Fruit fly (Drosophila melanogaster) whole organism, embryonic: ENCODE data around the gene CG10019.
A peak's percentile ranks its signal among the peaks of the same experiment; 100 is the strongest.

Experiments used
- CG13624 ChIP-seq: fragments of 200-800 bp; sonication (Bioruptor generic); optimal IDR thresholded peaks from 2 replicates; lab custom pipeline; 2016; ENCODE audit warnings: missing biosample characterization, missing genetic modification characterization
- CG14014 ChIP-seq: fragments of 200-800 bp; sonication (Bioruptor generic); IDR thresholded peaks from 2 replicates; pipeline ENCODE4 v1.3.6; 2022; ENCODE audit warnings: missing biosample characterization, missing genetic modification characterization
- CG14710 ChIP-seq: fragments of 200-800 bp; sonication (Bioruptor generic); optimal IDR thresholded peaks from 3 replicates; lab custom pipeline; 2019; ENCODE audit warnings: missing biosample characterization, mild to moderate bottlenecking, missing genetic modification characterization, moderate library complexity
- CG15269 ChIP-seq: fragments of 200-800 bp; sonication (Bioruptor generic); optimal IDR thresholded peaks from 2 replicates; lab custom pipeline; 2018; ENCODE audit warnings: missing biosample characterization, mild to moderate bottlenecking, missing genetic modification characterization, moderate library complexity
- CG1529 ChIP-seq: fragments of 200-800 bp; sonication (Bioruptor generic); optimal IDR thresholded peaks from 3 replicates; lab custom pipeline; 2018; ENCODE audit warnings: missing biosample characterization, missing genetic modification characterization
- CG15601 ChIP-seq: fragments of 200-800 bp; sonication (Bioruptor generic); optimal IDR thresholded peaks from 3 replicates; lab custom pipeline; 2019; ENCODE audit warnings: missing biosample characterization, mild to moderate bottlenecking, missing genetic modification characterization, moderate library complexity
- CG17612 ChIP-seq: fragments of 200-800 bp; sonication (Bioruptor generic); IDR thresholded peaks from 2 replicates; pipeline ENCODE4 v1.3.6; 2022; ENCODE audit warnings: missing biosample characterization, missing genetic modification characterization
- CG18619 ChIP-seq: fragments of 200-800 bp; sonication (Bioruptor generic); optimal IDR thresholded peaks from 3 replicates; lab custom pipeline; 2017; ENCODE audit warnings: missing biosample characterization, mild to moderate bottlenecking, missing genetic modification characterization
- CG3838 ChIP-seq: fragments of 200-800 bp; sonication (Bioruptor generic); optimal IDR thresholded peaks from 3 replicates; lab custom pipeline; 2016; ENCODE audit warnings: missing biosample characterization, missing genetic modification characterization
- CG3847 ChIP-seq: fragments of 200-800 bp; sonication (Bioruptor generic); IDR thresholded peaks from 2 replicates; pipeline ENCODE4 v1.3.6; 2022; ENCODE audit warnings: missing biosample characterization, missing genetic modification characterization
- CG9609 ChIP-seq: fragments of 200-800 bp; sonication (Bioruptor generic); optimal IDR thresholded peaks from 3 replicates; lab custom pipeline; 2016; ENCODE audit warnings: missing biosample characterization, missing genetic modification characterization
- D ChIP-seq, 2 experiments: fragments of 200-800 bp in 1 of 2; fragments of >200 bp in 1 of 2; sonication (Bioruptor generic) in 1 of 2; optimal IDR thresholded peaks; 2 replicates in 1 of 2; 3 replicates in 1 of 2; lab custom pipeline; 2017; ENCODE audit warnings: mild to moderate bottlenecking in 1 of 2, missing biosample characterization in 1 of 2, missing genetic modification characterization in 1 of 2, missing genetic modification reagents in 1 of 2
- Dbx ChIP-seq: fragments of 200-800 bp; sonication (Bioruptor generic); IDR thresholded peaks from 3 replicates; pipeline ENCODE4 v1.3.6; 2022; ENCODE audit warnings: missing biosample characterization, missing genetic modification characterization
- Fer1 ChIP-seq: fragments of 200-800 bp; sonication (Bioruptor generic); optimal IDR thresholded peaks from 2 replicates; lab custom pipeline; 2017; ENCODE audit warnings: missing biosample characterization, mild to moderate bottlenecking, missing genetic modification characterization
- H2.0 ChIP-seq: fragments of 200-800 bp; sonication (Bioruptor generic); IDR thresholded peaks from 2 replicates; pipeline ENCODE4 v1.3.6; 2022; ENCODE audit warnings: missing biosample characterization, missing genetic modification characterization
- HmgZ ChIP-seq: fragments of 200-800 bp; sonication (Bioruptor generic); optimal IDR thresholded peaks from 2 replicates; lab custom pipeline; 2018; ENCODE audit warnings: missing biosample characterization, mild to moderate bottlenecking, missing genetic modification characterization
- MTF-1 ChIP-seq: fragments of 200-800 bp; sonication (Bioruptor generic); optimal IDR thresholded peaks from 2 replicates; lab custom pipeline; 2018; ENCODE audit warnings: missing biosample characterization, mild to moderate bottlenecking, missing genetic modification characterization, borderline replicate concordance
- Mad ChIP-seq: fragments of 200-800 bp; sonication (Bioruptor generic); optimal IDR thresholded peaks from 2 replicates; lab custom pipeline; 2016; ENCODE audit warnings: missing biosample characterization, missing genetic modification characterization
- Med ChIP-seq: fragments of 200-800 bp; sonication (Bioruptor generic); peaks from one replicate; lab custom pipeline; 2016; ENCODE audit warnings: missing biosample characterization, missing genetic modification characterization, mild to moderate bottlenecking, inconsistent platforms, moderate library complexity
- Nf-YC ChIP-seq: fragments of 200-800 bp; optimal IDR thresholded peaks from 3 replicates; lab custom pipeline; 2019; ENCODE audit warnings: missing biosample characterization, mild to moderate bottlenecking, missing genetic modification characterization, moderate library complexity
- NfI ChIP-seq: fragments of 200-800 bp; sonication (Bioruptor generic); optimal IDR thresholded peaks from 3 replicates; lab custom pipeline; 2018; ENCODE audit warnings: missing biosample characterization, mild to moderate bottlenecking, missing genetic modification characterization, moderate library complexity
- PHDP ChIP-seq: fragments of 200-800 bp; sonication (Bioruptor generic); optimal IDR thresholded peaks from 3 replicates; lab custom pipeline; 2018; ENCODE audit warnings: missing biosample characterization, mild to moderate bottlenecking, missing genetic modification characterization, moderate library complexity
- Rfx ChIP-seq: fragments of 200-800 bp; sonication (Bioruptor generic); IDR thresholded peaks from 2 replicates; pipeline ENCODE4 v1.3.6; 2022; ENCODE audit warnings: missing biosample characterization, missing genetic modification characterization
- Rx ChIP-seq: fragments of 200-800 bp; sonication (Bioruptor generic); IDR thresholded peaks from 2 replicates; pipeline ENCODE4 v1.3.6; 2022; ENCODE audit warnings: missing biosample characterization, missing genetic modification characterization
- Side ChIP-seq: fragments of 200-800 bp; sonication (Bioruptor generic); optimal IDR thresholded peaks from 2 replicates; lab custom pipeline; 2016; ENCODE audit warnings: missing biosample characterization, missing genetic modification characterization
- Vsx1 ChIP-seq: fragments of 200-800 bp; sonication (Bioruptor generic); optimal IDR thresholded peaks from 2 replicates; lab custom pipeline; 2017; ENCODE audit warnings: missing biosample characterization, mild to moderate bottlenecking, missing genetic modification characterization, missing genetic modification reagents
- ash1 ChIP-seq: fragments of 200-800 bp; sonication (Bioruptor generic); optimal IDR thresholded peaks from 2 replicates; lab custom pipeline; 2018; ENCODE audit warnings: missing biosample characterization, mild to moderate bottlenecking, missing genetic modification characterization
- ato ChIP-seq: fragments of 200-800 bp; sonication (Bioruptor generic); IDR thresholded peaks from 2 replicates; pipeline ENCODE4 v1.3.6; 2022; ENCODE audit warnings: missing biosample characterization, missing genetic modification characterization; ENCODE audit not compliant: partially characterized antibody
- bowl ChIP-seq: fragments of 200-800 bp; sonication (Bioruptor generic); IDR thresholded peaks from 2 replicates; pipeline ENCODE4 v1.3.6; 2022; ENCODE audit warnings: missing biosample characterization, missing genetic modification characterization
- cwo ChIP-seq: fragments of 200-800 bp; sonication (Bioruptor generic); optimal IDR thresholded peaks from 3 replicates; lab custom pipeline; 2017; ENCODE audit warnings: missing biosample characterization, missing genetic modification characterization, mild to moderate bottlenecking, moderate library complexity, missing genetic modification reagents
- esg ChIP-seq: fragments of 200-800 bp; sonication (Bioruptor generic); conservative IDR thresholded peaks from 2 replicates; pipeline ENCODE4 v1.3.6; 2022; ENCODE audit warnings: missing biosample characterization, missing genetic modification characterization
- fu2 ChIP-seq: fragments of 200-800 bp; sonication (Bioruptor generic); optimal IDR thresholded peaks from 2 replicates; lab custom pipeline; 2016; ENCODE audit warnings: missing biosample characterization, missing genetic modification characterization
- gro ChIP-seq: fragments of 200-800 bp; sonication (Bioruptor generic); optimal IDR thresholded peaks from 2 replicates; lab custom pipeline; 2016; ENCODE audit warnings: missing biosample characterization, missing genetic modification characterization
- hbn ChIP-seq: fragments of 200-800 bp; sonication (Bioruptor generic); IDR thresholded peaks from 2 replicates; pipeline ENCODE4 v1.3.6; 2022; ENCODE audit warnings: missing biosample characterization, missing genetic modification characterization; ENCODE audit not compliant: partially characterized antibody
- ind ChIP-seq: fragments of 200-800 bp; sonication (Bioruptor generic); optimal IDR thresholded peaks from 3 replicates; lab custom pipeline; 2016; ENCODE audit warnings: missing biosample characterization, missing genetic modification characterization
- inv ChIP-seq: fragments of 200-800 bp; sonication (Bioruptor generic); IDR thresholded peaks from 2 replicates; pipeline ENCODE4 v1.3.6; 2022; ENCODE audit warnings: missing biosample characterization, missing genetic modification characterization; ENCODE audit not compliant: partially characterized antibody
- knrl ChIP-seq: fragments of 200-800 bp; sonication (Bioruptor generic); IDR thresholded peaks from 3 replicates; pipeline ENCODE4 v1.3.6; 2022; ENCODE audit warnings: missing biosample characterization, missing genetic modification characterization; ENCODE audit not compliant: partially characterized antibody
- lab ChIP-seq: fragments of 200-800 bp; sonication (Bioruptor generic); optimal IDR thresholded peaks from 3 replicates; lab custom pipeline; 2017; ENCODE audit warnings: missing biosample characterization, missing genetic modification characterization, mild to moderate bottlenecking, moderate library complexity, missing genetic modification reagents
- lilli ChIP-seq: fragments of 200-800 bp; sonication (Bioruptor generic); optimal IDR thresholded peaks from 3 replicates; lab custom pipeline; 2016; ENCODE audit warnings: missing biosample characterization, missing genetic modification characterization
- lov ChIP-seq, 2 experiments: fragments of 200-800 bp in 1 of 2; fragments of >200 bp in 1 of 2; sonication (Bioruptor generic) in 1 of 2; IDR thresholded peaks in 1 of 2; optimal IDR thresholded peaks in 1 of 2; 2 replicates in 1 of 2; 3 replicates in 1 of 2; pipeline versions ENCODE4 v1.3.6 to Lab custom; 2017 to 2022; ENCODE audit warnings: missing biosample characterization in 1 of 2, missing genetic modification characterization in 1 of 2
- mirr ChIP-seq: fragments of 200-800 bp; sonication (Bioruptor generic); optimal IDR thresholded peaks from 3 replicates; lab custom pipeline; 2018; ENCODE audit warnings: missing biosample characterization, mild to moderate bottlenecking, missing genetic modification characterization
- org-1 ChIP-seq: fragments of 200-800 bp; sonication (Bioruptor generic); optimal IDR thresholded peaks from 2 replicates; lab custom pipeline; 2017; ENCODE audit warnings: missing biosample characterization, missing genetic modification characterization
- pfk ChIP-seq: fragments of 200-800 bp; sonication (Bioruptor generic); optimal IDR thresholded peaks from 2 replicates; lab custom pipeline; 2018; ENCODE audit warnings: missing biosample characterization, mild to moderate bottlenecking, missing genetic modification characterization, moderate library complexity
- pzg ChIP-seq: fragments of 200-800 bp; sonication (Bioruptor generic); optimal IDR thresholded peaks from 3 replicates; lab custom pipeline; 2018; ENCODE audit warnings: missing biosample characterization, mild to moderate bottlenecking, missing genetic modification characterization, moderate library complexity
- row ChIP-seq: fragments of 200-800 bp; sonication (Bioruptor generic); IDR thresholded peaks from 3 replicates; pipeline ENCODE4 v1.3.6; 2022; ENCODE audit warnings: missing biosample characterization, missing genetic modification characterization
- unc-4 ChIP-seq: fragments of 200-800 bp; sonication (Bioruptor generic); IDR thresholded peaks from 2 replicates; pipeline ENCODE4 v1.3.6; 2022; ENCODE audit warnings: missing biosample characterization, missing genetic modification characterization; ENCODE audit not compliant: partially characterized antibody
- vvl ChIP-seq: fragments of 200-800 bp; sonication (Bioruptor generic); IDR thresholded peaks from 2 replicates; pipeline ENCODE4 v1.3.6; 2022; ENCODE audit warnings: missing biosample characterization, missing genetic modification characterization

CG10019 gene

DNA sequence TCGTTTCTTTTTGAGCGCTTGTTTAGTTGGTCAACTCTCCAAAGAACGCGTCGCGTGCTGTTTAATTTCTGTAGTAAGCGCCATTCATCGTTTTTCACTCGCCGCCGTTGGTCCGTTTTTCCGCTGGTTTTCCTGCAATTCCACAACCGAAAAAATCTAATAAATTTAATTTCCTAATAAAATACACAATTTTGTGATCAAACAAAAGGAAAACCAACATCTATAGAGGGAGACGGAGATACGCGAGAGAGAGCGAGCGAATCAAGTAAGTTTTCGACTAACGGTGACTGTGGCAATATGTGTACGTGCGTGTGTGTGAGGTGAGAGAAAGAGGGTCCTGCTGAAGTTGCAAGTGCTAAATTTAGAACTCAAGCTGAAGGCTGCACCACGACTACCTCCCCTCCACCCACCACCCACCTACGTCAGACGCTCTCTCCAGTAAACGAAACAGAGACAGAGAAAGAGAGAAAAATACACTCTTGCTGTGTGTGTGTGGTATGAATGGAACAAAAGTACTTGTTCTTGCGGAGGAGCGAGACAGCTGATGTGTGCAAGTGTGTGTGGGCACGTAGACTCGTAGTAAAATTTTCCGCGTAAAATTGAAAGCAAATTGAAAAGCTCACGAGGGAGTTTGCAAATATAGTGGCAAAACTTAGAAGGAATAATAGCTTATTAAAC, 73.3 kb downstream of the CG10019 start, which contains the start of gene Reph (continued):
- TF ChIP-seq esg (GFP tag; lab: Robert Waterston, UW) = no peak
- peak; percentile 35 for TF ChIP-seq Vsx1
- peak; percentile 54 for TF ChIP-seq Rfx (GFP tag; lab: Robert Waterston, UW)
- peak; percentile 69 for TF ChIP-seq lab (GFP tag; lab: Kevin White, UChicago)
- TF ChIP-seq Nf-YC = peak; percentile 2
- TF ChIP-seq CG15269 (tag; lab: Kevin White, UChicago) = no peak
- TF ChIP-seq ind (GFP tag; lab: Kevin White, UChicago) = no peak
- no peak for TF ChIP-seq H2.0 (GFP tag; lab: Robert Waterston, UW)
- TF ChIP-seq Med (GFP tag; lab: Kevin White, UChicago) = peak; percentile 72
- TF ChIP-seq Dbx (GFP tag; lab: Robert Waterston, UW) = peak; percentile 51; the same call in 1 of the 3 replicates
- no peak for TF ChIP-seq lilli
- TF ChIP-seq PHDP = no peak
- peak; percentile 8; the same call in 1 of the 2 replicates for TF ChIP-seq CG14014 (GFP tag; lab: Robert Waterston, UW)
- no peak for TF ChIP-seq org-1 (GFP tag; lab: Kevin White, UChicago)
- TF ChIP-seq Fer1 = peak; percentile 58
- peak; percentile 45 for TF ChIP-seq pfk (GFP tag; lab: Kevin White, UChicago)
- TF ChIP-seq Side = peak; percentile 16
- TF ChIP-seq CG17612 (GFP tag; lab: Robert Waterston, UW) = no peak
- TF ChIP-seq Rx = 0 out of 2 replicates have a peak, but pooled peaks have one; percentile 27
- TF ChIP-seq mirr (GFP tag; lab: Kevin White, UChicago) = peak; percentile 61
- no peak for TF ChIP-seq lov (optimal IDR thresholded peaks at IDR 0.05; lab: Kevin White, UChicago)
- 0 out of 3 replicates have a peak, but pooled peaks have one; percentile 31 for TF ChIP-seq lov (GFP tag; IDR thresholded peaks at IDR 0.05; lab: Robert Waterston, UW)
- TF ChIP-seq CG9609 (GFP tag; lab: Kevin White, UChicago) = no peak
- no peak; the same call in 1 of the 2 replicates for TF ChIP-seq bowl
- TF ChIP-seq CG13624 (GFP tag; lab: Kevin White, UChicago) = no peak
- no peak for TF ChIP-seq D (optimal IDR thresholded peaks at IDR 0.05; lab: Kevin White, UChicago)
- peak; percentile 8 for TF ChIP-seq D (GFP tag; optimal IDR thresholded peaks at IDR 0.05; lab: Kevin White, UChicago)
- peak; percentile 100 for TF ChIP-seq CG15601
- no peak for TF ChIP-seq ato
- TF ChIP-seq NfI = no peak
- TF ChIP-seq knrl (GFP tag; lab: Robert Waterston, UW) = no peak
- TF ChIP-seq inv (GFP tag; lab: Robert Waterston, UW) = no peak
- TF ChIP-seq gro (GFP tag; lab: Kevin White, UChicago) = peak; percentile 1
- peak; percentile 20 for TF ChIP-seq fu2
- TF ChIP-seq unc-4 (GFP tag; lab: Robert Waterston, UW) = 0 out of 2 replicates have a peak, but pooled peaks have one; percentile 8
- TF ChIP-seq CG3838 (GFP tag; lab: Kevin White, UChicago) = no peak
- peak; percentile 59 for TF ChIP-seq cwo
- TF ChIP-seq vvl (GFP tag; lab: Robert Waterston, UW) = 0 out of 2 replicates have a peak, but pooled peaks have one; percentile 31
- no peak for TF ChIP-seq Mad (GFP tag; lab: Kevin White, UChicago)
- TF ChIP-seq HmgZ (tag; lab: Kevin White, UChicago) = peak; percentile 83
- no peak for TF ChIP-seq CG3847 (GFP tag; lab: Robert Waterston, UW)
- no peak for TF ChIP-seq CG1529 (GFP tag; lab: Kevin White, UChicago)
- no peak for TF ChIP-seq CG14710 (tag; lab: Kevin White, UChicago)
- peak; percentile 51 for TF ChIP-seq MTF-1 (GFP tag; lab: Kevin White, UChicago)
- TF ChIP-seq hbn (GFP tag; lab: Robert Waterston, UW) = 0 out of 2 replicates have a peak, but pooled peaks have one; percentile 34
- peak; percentile 0 for TF ChIP-seq CG18619 (GFP tag; lab: Kevin White, UChicago)
- TF ChIP-seq row (GFP tag; lab: Robert Waterston, UW) = peak; percentile 31; the same call in 2 of the 3 replicates
- TF ChIP-seq pzg = peak; percentile 13
- peak; percentile 67 for TF ChIP-seq ash1
